Worm (Caenorhabditis elegans): ENCODE results near the gene afmd-1.

afmd-1 gene

ce11 chrIV:7230198-7230597 is 13.8 kb upstream of the afmd-1 start, which contains the start of gene cap-1 (continued):
- TF ChIP-seq lin-54 (GFP tag; optimal IDR thresholded peaks at IDR 0.05): peak; percentile 36
- TF ChIP-seq bed-1 (GFP tag; IDR thresholded peaks at IDR 0.05): no peak
- TF ChIP-seq unc-130 (GFP tag; optimal IDR thresholded peaks at IDR 0.05): peak; percentile 19
- no peak for TF ChIP-seq lin-26 (GFP tag; IDR thresholded peaks at IDR 0.05)
- TF ChIP-seq dox-1 (GFP tag; IDR thresholded peaks at IDR 0.05): peak; percentile 67
- no peak for TF ChIP-seq zim-3 (tag; optimal IDR thresholded peaks at IDR 0.05)
- TF ChIP-seq egrh-3 (GFP tag; IDR thresholded peaks at IDR 0.05): no peak
- TF ChIP-seq dpl-1 (GFP tag; optimal IDR thresholded peaks at IDR 0.05): peak; percentile 13
- peak; percentile 11 for TF ChIP-seq efl-1 (GFP tag; optimal IDR thresholded peaks at IDR 0.05)
- TF ChIP-seq madf-10 (tag; optimal IDR thresholded peaks at IDR 0.05): peak; percentile 8
- TF ChIP-seq snpc-4 (GFP tag; optimal IDR thresholded peaks at IDR 0.05): peak; percentile 43
- TF ChIP-seq snpc-4 (tag; optimal IDR thresholded peaks at IDR 0.05): peak; percentile 22 to 72 (median 58)
- peak; percentile 41 for TF ChIP-seq snpc-1.3 (tag; optimal IDR thresholded peaks at IDR 0.05; ENCODE audit: insufficient read depth)
- TF ChIP-seq cebp-1 (GFP tag; IDR thresholded peaks at IDR 0.05): no peak
- TF ChIP-seq cebp-1 (tag; optimal IDR thresholded peaks at IDR 0.05): peak; percentile 22
- peak; percentile 56 for TF ChIP-seq nhr-80 (tag; optimal IDR thresholded peaks at IDR 0.05)

DNA sequence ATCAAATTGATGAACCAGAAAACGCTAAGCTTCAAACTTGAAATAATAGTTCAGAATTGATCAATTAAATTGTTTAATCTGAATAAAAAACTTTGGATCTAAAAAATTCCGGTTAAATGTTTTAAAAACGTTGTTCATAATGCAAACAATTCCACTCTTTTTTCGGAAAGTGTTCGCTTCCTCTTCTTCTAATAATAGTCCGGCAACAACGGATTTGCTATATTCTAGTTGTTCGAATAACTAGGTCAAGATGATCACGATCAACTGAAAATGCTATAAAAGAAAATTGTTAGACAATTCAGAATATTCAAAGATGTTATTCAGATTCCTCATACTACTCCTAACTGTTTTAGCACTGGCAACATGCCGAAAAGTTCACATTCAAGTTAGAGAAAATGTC is 13.1 kb upstream of the afmd-1 start, which contains the start of gene D2024.4:
Gene D2024.4 (plus strand): TSS at position 301 of the 400 bp plus-strand sequence.
- no peak for TF ChIP-seq tbp1 (GFP tag; optimal IDR thresholded peaks at IDR 0.05)
- no peak for TF ChIP-seq hlh-26 (GFP tag; conservative IDR thresholded peaks at IDR 0.05)
- no peak for TF ChIP-seq Y53F4B.3 (GFP tag; IDR thresholded peaks at IDR 0.05)
- TF ChIP-seq sdz-38 (tag; optimal IDR thresholded peaks at IDR 0.05): no peak
- TF ChIP-seq dox-1 (GFP tag; IDR thresholded peaks at IDR 0.05): no peak
- no peak for TF ChIP-seq xnd-1 (tag; optimal IDR thresholded peaks at IDR 0.05)
- TF ChIP-seq pha-4 (tag; optimal IDR thresholded peaks at IDR 0.05): no peak
- TF ChIP-seq rcor-1 (GFP tag; IDR thresholded peaks at IDR 0.05): no peak
- TF ChIP-seq ZK185.1 (tag; optimal IDR thresholded peaks at IDR 0.05; ENCODE audit: poor library complexity, severe bottlenecking): no peak
- TF ChIP-seq lag-1 (GFP tag; IDR thresholded peaks at IDR 0.05): no peak
- no peak for TF ChIP-seq attf-3 (GFP tag; conservative IDR thresholded peaks at IDR 0.05)
- TF ChIP-seq ccch-3 (GFP tag; optimal IDR thresholded peaks at IDR 0.05): no peak
- TF ChIP-seq cebp-1 (GFP tag; IDR thresholded peaks at IDR 0.05): no peak
- no peak for TF ChIP-seq cebp-1 (tag; optimal IDR thresholded peaks at IDR 0.05)

DNA sequence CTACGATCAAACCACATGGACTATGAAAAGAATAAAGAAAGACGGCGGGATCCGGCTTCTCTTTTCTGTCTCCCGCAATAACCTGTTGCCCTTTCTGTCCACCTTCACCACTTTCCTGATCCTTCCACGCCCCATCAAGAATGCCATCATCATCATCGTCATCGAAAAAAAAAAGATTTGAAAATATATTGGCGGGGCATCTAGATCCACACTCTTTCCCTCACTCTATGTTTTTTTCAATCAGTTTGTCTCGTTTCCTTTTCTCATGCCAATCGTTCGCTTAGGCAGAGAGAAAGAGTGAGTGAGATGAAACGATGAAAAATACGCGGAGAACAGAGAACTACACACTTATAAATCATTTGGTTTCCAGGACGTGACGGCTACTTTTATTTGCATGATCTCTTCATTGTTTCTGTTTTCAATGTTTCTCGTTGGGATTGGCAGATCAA is 10.4 kb upstream of the afmd-1 start:
- TF ChIP-seq ztf-6 (GFP tag; IDR thresholded peaks at IDR 0.05) (no peak), K11D2.4 (GFP tag; IDR thresholded peaks at IDR 0.05) (0 out of 2 replicates have a peak, but pooled peaks have one; percentile 30)

DNA sequence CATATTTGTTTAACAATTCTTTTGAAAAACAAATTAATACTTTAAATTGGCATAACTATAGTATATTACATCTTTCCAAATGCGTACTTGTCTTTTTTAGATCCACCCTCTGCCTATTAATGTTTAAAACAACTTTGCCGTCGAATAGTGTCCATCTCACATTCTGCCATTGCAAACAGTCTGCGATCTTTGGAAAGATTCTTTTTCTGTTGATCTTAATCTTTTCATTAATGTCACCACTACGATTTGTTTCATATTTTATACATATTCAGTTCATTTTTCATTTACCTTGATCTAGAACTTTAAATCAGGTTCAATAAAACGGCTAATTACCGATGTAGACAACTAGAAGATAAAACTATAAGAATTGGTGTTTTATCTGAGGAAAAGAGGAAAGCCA is 9.4 kb upstream of the afmd-1 start:
- TF ChIP-seq attf-3 (GFP tag; conservative IDR thresholded peaks at IDR 0.05) (no peak), ztf-26 (tag; optimal IDR thresholded peaks at IDR 0.05) (no peak), nhr-80 (tag; optimal IDR thresholded peaks at IDR 0.05) (no peak), Y53G8AR.9 (GFP tag; conservative IDR thresholded peaks at IDR 0.05) (no peak), tbx-9 (tag; optimal IDR thresholded peaks at IDR 0.05; ENCODE audit: borderline replicate concordance) (no peak), F37B4.10 (GFP tag; IDR thresholded peaks at IDR 0.05) (no peak), zfh-2 (GFP tag; conservative IDR thresholded peaks at IDR 0.05) (no peak), B0019.2 (GFP tag; conservative IDR thresholded peaks at IDR 0.05) (no peak), bed-2 (GFP tag; IDR thresholded peaks at IDR 0.05) (no peak), B0035.1 (tag; optimal IDR thresholded peaks at IDR 0.05) (no peak), pha-4 (tag; optimal IDR thresholded peaks at IDR 0.05) (no peak), hsf-1 (GFP tag; IDR thresholded peaks at IDR 0.05) (no peak), ztf-25 (GFP tag; IDR thresholded peaks at IDR 0.05) (no peak), nfya-1 (tag; optimal IDR thresholded peaks at IDR 0.05; ENCODE audit: borderline replicate concordance, insufficient read depth) (no peak), xnd-1 (tag; optimal IDR thresholded peaks at IDR 0.05) (no peak), unc-130 (GFP tag; optimal IDR thresholded peaks at IDR 0.05) (no peak), F57C9.4 (tag; optimal IDR thresholded peaks at IDR 0.05) (no peak), Y95B8A.8 (GFP tag; IDR thresholded peaks at IDR 0.05) (no peak), B0261.1 (tag; optimal IDR thresholded peaks at IDR 0.05) (no peak), ccch-3 (GFP tag; optimal IDR thresholded peaks at IDR 0.05) (no peak)
